Fruit fly (Drosophila melanogaster): ENCODE data around the gene Pgcl.

DNA sequence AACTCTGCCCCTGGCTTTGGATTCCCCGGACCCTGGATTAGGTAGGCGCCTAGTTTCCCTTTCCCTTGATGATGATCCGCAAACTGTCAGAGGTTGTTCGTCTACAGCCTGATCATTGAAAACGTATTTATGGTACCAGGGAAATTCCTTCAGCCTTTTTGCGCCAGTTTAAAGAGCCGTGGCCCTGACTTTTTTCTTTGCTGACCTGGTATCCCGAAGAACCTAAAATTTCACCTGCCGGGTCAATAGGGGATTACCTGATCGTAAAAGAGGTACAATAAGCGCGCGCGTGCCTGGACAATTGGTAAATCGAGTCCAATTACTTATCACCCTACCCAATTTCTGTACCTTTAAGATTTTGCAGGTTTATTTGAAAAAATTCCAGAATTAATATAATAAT lies 37.5 kb downstream of the Pgcl start:
- TF ChIP-seq CTCF (optimal IDR thresholded peaks at IDR 0.05), result no peak
- no peak for TF ChIP-seq CG8478 (optimal IDR thresholded peaks at IDR 0.05)
